Worm (Caenorhabditis elegans) whole organism, early embryonic: ENCODE results near the gene C25F9.4.

Source experiments
- B0310.2 ChIP-seq: sonication (generic microtip); optimal IDR thresholded peaks from 2 replicates; lab custom pipeline; 2016; ENCODE audit warnings: mild to moderate bottlenecking, missing genetic modification characterization, missing compliant biosample characterization
- aly-1 ChIP-seq: sonication (generic microtip); optimal IDR thresholded peaks from 2 replicates; lab custom pipeline; 2016; ENCODE audit warnings: missing genetic modification characterization, missing compliant biosample characterization
- ama-1 ChIP-seq: fragments of 150-350 bp; optimal IDR thresholded peaks from 2 replicates; lab custom pipeline; 2014
- ets-7 ChIP-seq: sonication (generic microtip); optimal IDR thresholded peaks from 2 replicates; lab custom pipeline; 2016; ENCODE audit warnings: missing genotype, missing genetic modification characterization, missing compliant biosample characterization
- flt-1 ChIP-seq: fragments of 200-800 bp; sonication (Bioruptor generic); IDR thresholded peaks from 2 replicates; pipeline ENCODE4 v1.3.6; 2022; ENCODE audit warnings: missing genetic modification characterization, missing compliant biosample characterization
- tra-4 ChIP-seq: sonication (generic microtip); optimal IDR thresholded peaks from 2 replicates; lab custom pipeline; 2017; ENCODE audit warnings: missing genetic modification characterization, missing compliant biosample characterization

- TF ChIP-seq ets-7 (tag; lab: Kevin White, UChicago) (no peak), B0310.2 (tag; lab: Kevin White, UChicago) (no peak), flt-1 (GFP tag; lab: Robert Waterston, UW) (no peak), tra-4 (tag; lab: Kevin White, UChicago) (no peak), ama-1 (lab: Kevin White, UChicago) (no peak), aly-1 (tag; lab: Kevin White, UChicago) (no peak)
Observed at ce11 chrV:19403619-19404018, 12.8 kb downstream of the C25F9.4 start.
